Fruit fly (Drosophila melanogaster): ENCODE data around the gene CG5149.

Gene CG5149

dm6 chr2L:7433957-7434736 is 46.1 kb upstream of the CG5149 start (continued):
- TF ChIP-seq Optix (GFP tag; IDR thresholded peaks at IDR 0.05) (no peak), Sin3A (optimal IDR thresholded peaks at IDR 0.05) (no peak), pfk (GFP tag; optimal IDR thresholded peaks at IDR 0.05) (no peak), pan (optimal IDR thresholded peaks at IDR 0.05) (no peak), pan (GFP tag; optimal IDR thresholded peaks at IDR 0.05 in 1 of 2, IDR thresholded peaks at IDR 0.05 in 1 of 2) (peak in 1 of 2 experiments; percentile 84), eyg (GFP tag; optimal IDR thresholded peaks at IDR 0.05) (no peak), CG8089 (GFP tag; optimal IDR thresholded peaks at IDR 0.05) (no peak), CG42726 (GFP tag; IDR thresholded peaks at IDR 0.05; ENCODE audit: partially characterized antibody) (no peak), ind (GFP tag; optimal IDR thresholded peaks at IDR 0.05) (no peak), CTCF (GFP tag; optimal IDR thresholded peaks at IDR 0.05) (no peak), gem (tag; optimal IDR thresholded peaks at IDR 0.05) (peak; percentile 89), CG10565 (GFP tag; optimal IDR thresholded peaks at IDR 0.05) (no peak), peb (GFP tag; IDR thresholded peaks at IDR 0.05) (peak; percentile 57; the same call in 1 of the 2 replicates), ase (GFP tag; IDR thresholded peaks at IDR 0.05) (0 out of 3 replicates have a peak, but pooled peaks have one; percentile 28), Lpt (GFP tag; optimal IDR thresholded peaks at IDR 0.05) (no peak), CG7271 (tag; optimal IDR thresholded peaks at IDR 0.05) (no peak), Dref (GFP tag; IDR thresholded peaks at IDR 0.05) (no peak), NK7.1 (GFP tag; optimal IDR thresholded peaks at IDR 0.05) (peak; percentile 30), CG10431 (GFP tag; optimal IDR thresholded peaks at IDR 0.05) (no peak), zfh2 (GFP tag; optimal IDR thresholded peaks at IDR 0.05) (peak; percentile 40), Hmr (GFP tag; optimal IDR thresholded peaks at IDR 0.05) (peak; percentile 93), HmgZ (tag; optimal IDR thresholded peaks at IDR 0.05) (peak; percentile 83), cwo (GFP tag; optimal IDR thresholded peaks at IDR 0.05) (peak; percentile 69), Oaz (GFP tag; IDR thresholded peaks at IDR 0.05) (peak; percentile 42; the same call in 1 of the 2 replicates), CG6813 (GFP tag; optimal IDR thresholded peaks at IDR 0.05) (peak; percentile 48), H15 (GFP tag; IDR thresholded peaks at IDR 0.05) (peak; percentile 51; the same call in 2 of the 3 replicates), ssp (GFP tag; IDR thresholded peaks at IDR 0.05) (peak; percentile 68), otp (GFP tag; IDR thresholded peaks at IDR 0.05) (peak; percentile 44; the same call in 1 of the 3 replicates), ken (GFP tag; IDR thresholded peaks at IDR 0.05) (peak; percentile 44; the same call in 1 of the 3 replicates), fd96Cb (tag; optimal IDR thresholded peaks at IDR 0.05) (peak; percentile 63), CG2889 (GFP tag; IDR thresholded peaks at IDR 0.05) (peak; percentile 73; the same call in 2 of the 3 replicates), sens (GFP tag) (peak; percentile 73), wek (GFP tag; optimal IDR thresholded peaks at IDR 0.05) (no peak), tna (GFP tag; IDR thresholded peaks at IDR 0.05; ENCODE audit: partially characterized antibody) (no peak), pzg (GFP tag; optimal IDR thresholded peaks at IDR 0.05) (no peak), CG6254 (GFP tag; optimal IDR thresholded peaks at IDR 0.05) (no peak), kni (GFP tag; optimal IDR thresholded peaks at IDR 0.05) (no peak), yki (optimal IDR thresholded peaks at IDR 0.05) (no peak), CG15011 (GFP tag; optimal IDR thresholded peaks at IDR 0.05) (peak; percentile 50), CG1603 (tag; optimal IDR thresholded peaks at IDR 0.05) (peak; percentile 49), CG11723 (GFP tag; optimal IDR thresholded peaks at IDR 0.05) (peak; percentile 38), sug (tag; optimal IDR thresholded peaks at IDR 0.05) (peak; percentile 73), Ets65A (GFP tag) (peak; percentile 55), mirr (GFP tag; optimal IDR thresholded peaks at IDR 0.05) (peak; percentile 82), CG18476 (GFP tag; optimal IDR thresholded peaks at IDR 0.05) (peak; percentile 71), ash1 (GFP tag; optimal IDR thresholded peaks at IDR 0.05) (no peak), CG7987 (GFP tag; optimal IDR thresholded peaks at IDR 0.05) (no peak), CG7963 (GFP tag; IDR thresholded peaks at IDR 0.05; ENCODE audit: partially characterized antibody) (no peak), ttk (GFP tag; IDR thresholded peaks at IDR 0.05) (peak; percentile 75), CG12236 (GFP tag; optimal IDR thresholded peaks at IDR 0.05) (no peak), CG1602 (GFP tag; optimal IDR thresholded peaks at IDR 0.05) (peak; percentile 13)

All from whole organism, embryonic.